Worm (Caenorhabditis elegans) whole organism, L4 larva: ENCODE results near the gene Y38H6C.24.
"Not testable (repeated sequence)": the region's sequence is repeated elsewhere in the genome, so short reads cannot be mapped to it uniquely, and the experiment has no call there.

ENCODE experiments used
- F26F4.8 ChIP-seq: fragments of 200-800 bp; sonication (Bioruptor generic); conservative IDR thresholded peaks from 2 replicates; pipeline ENCODE4 v1.3.6; 2022; ENCODE audit warnings: missing genetic modification characterization, missing compliant biosample characterization
- F37D6.2 ChIP-seq: sonication (generic microtip); optimal IDR thresholded peaks from 2 replicates; lab custom pipeline; 2016; ENCODE audit warnings: mild to moderate bottlenecking, missing genetic modification characterization, missing compliant biosample characterization
- F44E2.7 ChIP-seq: fragments of 200-800 bp; sonication (Bioruptor generic); IDR thresholded peaks from 2 replicates; pipeline ENCODE4 v2.1.2; 2022; ENCODE audit warnings: missing genetic modification characterization, missing compliant biosample characterization
- T20F7.1 ChIP-seq: fragments of 200-800 bp; sonication (Bioruptor generic); optimal IDR thresholded peaks from 2 replicates; lab custom pipeline; 2018; ENCODE audit warnings: mild to moderate bottlenecking, missing genetic modification characterization, missing compliant biosample characterization
- aha-1 ChIP-seq: fragments of 150-350 bp; peaks from one replicate; lab custom pipeline; 2014; ENCODE audit warnings: missing biosample characterization, missing genetic modification characterization
- ama-1 ChIP-seq: fragments of 150-350 bp; optimal IDR thresholded peaks from 2 replicates; lab custom pipeline; 2014; ENCODE audit warnings: inconsistent platforms, mixed read lengths
- ceh-28 ChIP-seq: fragments of 150-350 bp; optimal IDR thresholded peaks from 2 replicates; lab custom pipeline; 2014; ENCODE audit warnings: missing biosample characterization, missing genetic modification reagents, missing genetic modification characterization
- ceh-82 ChIP-seq: sonication (generic microtip); optimal IDR thresholded peaks from 2 replicates; lab custom pipeline; 2017; ENCODE audit warnings: missing biosample characterization, missing genetic modification characterization
- daf-16 ChIP-seq, 3 experiments: sonication (generic microtip); optimal IDR thresholded peaks; 2 replicates each; lab custom pipeline; 2016 to 2017; ENCODE audit warnings: missing genetic modification characterization in 3 of 3, missing genetic modification reagents in 3 of 3, mild to moderate bottlenecking in 2 of 3, missing compliant biosample characterization in 2 of 3, missing biosample characterization in 1 of 3, moderate library complexity in 1 of 3
- daf-19 ChIP-seq: fragments of 200-800 bp; sonication (Bioruptor generic); conservative IDR thresholded peaks from 2 replicates; pipeline ENCODE4 v1.3.6; 2022; ENCODE audit warnings: missing genetic modification characterization, missing compliant biosample characterization
- dpl-1 ChIP-seq: fragments of 150-350 bp; optimal IDR thresholded peaks from 2 replicates; lab custom pipeline; 2014; ENCODE audit warnings: missing biosample characterization, missing genetic modification reagents, missing genetic modification characterization
- dve-1 ChIP-seq: sonication (generic microtip); optimal IDR thresholded peaks from 2 replicates; lab custom pipeline; 2017; ENCODE audit warnings: antibody characterized with exemption, mild to moderate bottlenecking, missing genetic modification characterization, missing compliant biosample characterization; ENCODE audit not compliant: insufficient read depth
- fos-1 ChIP-seq: fragments of 150-350 bp; optimal IDR thresholded peaks from 2 replicates; lab custom pipeline; 2014; ENCODE audit warnings: missing biosample characterization, missing genetic modification characterization
- hlh-11 ChIP-seq: fragments of 200-800 bp; sonication (Bioruptor generic); optimal IDR thresholded peaks from 2 replicates; lab custom pipeline; 2018; ENCODE audit warnings: mild to moderate bottlenecking, missing genetic modification characterization, missing compliant biosample characterization
- hmg-1.1 ChIP-seq: fragments of 200-800 bp; sonication (Bioruptor generic); IDR thresholded peaks from 2 replicates; pipeline ENCODE4 v1.3.6; 2022; ENCODE audit warnings: missing genetic modification reagents, missing genetic modification characterization, missing compliant biosample characterization
- lim-7 ChIP-seq: fragments of 200-800 bp; sonication (Bioruptor generic); IDR thresholded peaks from 2 replicates; pipeline ENCODE4 v1.3.6; 2022; ENCODE audit warnings: missing genetic modification characterization, missing compliant biosample characterization
- lin-15B ChIP-seq: fragments of 150-350 bp; sonication (generic microtip); optimal IDR thresholded peaks from 3 replicates; lab custom pipeline; 2014; ENCODE audit warnings: missing biosample characterization, missing genetic modification characterization
- lin-38 ChIP-seq: fragments of 200-800 bp; sonication (Bioruptor generic); IDR thresholded peaks from 2 replicates; pipeline ENCODE4 v1.3.6; 2022; ENCODE audit warnings: missing genetic modification reagents, missing genetic modification characterization, missing compliant biosample characterization
- mes-2 ChIP-seq: sonication (generic microtip); optimal IDR thresholded peaks from 2 replicates; lab custom pipeline; 2016; ENCODE audit warnings: missing genotype, mild to moderate bottlenecking, missing genetic modification characterization, missing compliant biosample characterization; ENCODE audit not compliant: poor library complexity, severe bottlenecking
- mxl-2 ChIP-seq: fragments of 200-800 bp; sonication (Bioruptor generic); conservative IDR thresholded peaks from 2 replicates; pipeline ENCODE4 v1.3.6; 2022; ENCODE audit warnings: missing genetic modification reagents, missing genetic modification characterization, missing compliant biosample characterization
- mxl-3 ChIP-seq: fragments of 200-800 bp; sonication (Bioruptor generic); optimal IDR thresholded peaks from 2 replicates; lab custom pipeline; 2018; ENCODE audit warnings: mild to moderate bottlenecking, missing genetic modification characterization, missing compliant biosample characterization
- nhr-11 ChIP-seq: fragments of 150-350 bp; optimal IDR thresholded peaks from 2 replicates; lab custom pipeline; 2014; ENCODE audit warnings: missing biosample characterization, missing genetic modification characterization
- pqm-1 ChIP-seq: sonication (generic microtip); optimal IDR thresholded peaks from 2 replicates; lab custom pipeline; 2017; ENCODE audit warnings: missing biosample characterization, missing genetic modification characterization
- set-16 ChIP-seq: fragments of 200-800 bp; sonication (Bioruptor generic); IDR thresholded peaks from 2 replicates; pipeline ENCODE4 v1.3.6; 2022; ENCODE audit warnings: missing genetic modification reagents, missing genetic modification characterization, missing compliant biosample characterization
- spr-1 ChIP-seq: sonication (generic microtip); optimal IDR thresholded peaks from 2 replicates; lab custom pipeline; 2016; ENCODE audit warnings: mild to moderate bottlenecking, missing genetic modification characterization, missing compliant biosample characterization
- spr-3 ChIP-seq: fragments of 200-800 bp; sonication (Bioruptor generic); optimal IDR thresholded peaks from 2 replicates; lab custom pipeline; 2018; ENCODE audit warnings: mild to moderate bottlenecking, missing genetic modification characterization, missing compliant biosample characterization
- zfp-2 ChIP-seq: sonication (generic microtip); optimal IDR thresholded peaks from 2 replicates; lab custom pipeline; 2016; ENCODE audit warnings: mild to moderate bottlenecking, missing genetic modification characterization, missing compliant biosample characterization
- zip-11 ChIP-seq: fragments of 200-800 bp; sonication (Bioruptor generic); IDR thresholded peaks from 2 replicates; pipeline ENCODE4 v1.3.6; 2022; ENCODE audit warnings: missing genetic modification characterization, missing compliant biosample characterization
- ztf-11 ChIP-seq: fragments of 150-350 bp; optimal IDR thresholded peaks from 2 replicates; lab custom pipeline; 2014; ENCODE audit warnings: missing biosample characterization, missing genetic modification characterization

Gene Y38H6C.24

ce11 chrV:20504997-20505396 is 21.2 kb upstream of the Y38H6C.24 start, which contains the start of gene Y38H6C.4:
TSS of gene Y38H6C.4 (minus strand) at chrV:20505097.
- TF ChIP-seq mxl-3 (GFP tag; lab: Kevin White, UChicago) (no peak), ceh-82 (tag; lab: Kevin White, UChicago) (no peak), hmg-1.1 (no peak), fos-1 (no peak)

- TF ChIP-seq zfp-2 (tag; lab: Kevin White, UChicago) (no peak), set-16 (GFP tag; lab: Robert Waterston, UW) (peak; percentile 81)
Measured at ce11 chrV:20506542-20506941, 19.7 kb upstream of the Y38H6C.24 start.

ce11 chrV:20509427-20509826 is 16.8 kb upstream of the Y38H6C.24 start:
- TF ChIP-seq set-16 (GFP tag; lab: Robert Waterston, UW): peak; percentile 49; the same call in 1 of the 2 replicates
- TF ChIP-seq F37D6.2: no peak
- TF ChIP-seq, all 104 proteins: peak for 1

- not testable (repeated sequence) for TF ChIP-seq set-16 (GFP tag; lab: Robert Waterston, UW); spr-3; mxl-2
Measured at ce11 chrV:20513661-20514060, 12.6 kb upstream of the Y38H6C.24 start, which contains the start of gene Y38H6C.8. TSS of gene Y38H6C.8 (plus strand) at chrV:20513961.

- TF ChIP-seq ama-1 (lab: Kevin White, UChicago) (no peak), mes-2 (tag; lab: Kevin White, UChicago) (no peak), ztf-11 (tag; lab: Kevin White, UChicago) (no peak), dve-1 (tag; lab: Kevin White, UChicago) (no peak), pqm-1 (tag; lab: Kevin White, UChicago) (peak; percentile 48)
Measured at ce11 chrV:20514483-20514882, 11.8 kb upstream of the Y38H6C.24 start.

ce11 chrV:20517005-20517404 is 9.2 kb upstream of the Y38H6C.24 start:
- TF ChIP-seq T20F7.1 (GFP tag; lab: Kevin White, UChicago): no peak
- TF ChIP-seq lim-7 (GFP tag; lab: Robert Waterston, UW): no peak
- no peak for TF ChIP-seq spr-1 (tag; lab: Kevin White, UChicago)
- TF ChIP-seq ceh-28 (tag; lab: Kevin White, UChicago): no peak
- no peak for TF ChIP-seq daf-16 (GFP tag; optimal IDR thresholded peaks at IDR 0.05; lab: Kevin White, UChicago)
- no peak for TF ChIP-seq daf-16 (tag; optimal IDR thresholded peaks at IDR 0.05; lab: Kevin White, UChicago)
- TF ChIP-seq hlh-11 (tag; lab: Kevin White, UChicago): no peak
- TF ChIP-seq lin-15B (tag; lab: Kevin White, UChicago): no peak
- no peak for TF ChIP-seq lin-38
- TF ChIP-seq zip-11: no peak
- TF ChIP-seq F44E2.7 (GFP tag; lab: Robert Waterston, UW): 0 out of 2 replicates have a peak, but pooled peaks have one; percentile 70
- no peak for TF ChIP-seq F26F4.8 (GFP tag; lab: Robert Waterston, UW)
- TF ChIP-seq fos-1: no peak
- no peak for TF ChIP-seq dpl-1
- no peak for TF ChIP-seq nhr-11 (tag; lab: Kevin White, UChicago)
- TF ChIP-seq mxl-2: no peak
- peak; percentile 96 for TF ChIP-seq aha-1
- TF ChIP-seq, all 104 proteins: peak for 2

- 0 out of 2 replicates have a peak, but pooled peaks have one; percentile 32 for TF ChIP-seq F44E2.7 (GFP tag; lab: Robert Waterston, UW)
- TF ChIP-seq daf-19: no peak
- TF ChIP-seq, all 104 proteins: peak for 1
Measured at ce11 chrV:20518927-20519326, 7.3 kb upstream of the Y38H6C.24 start, which contains the start of gene Y38H6C.25. TSS of gene Y38H6C.25 (plus strand) at chrV:20519227.
